Worm (Caenorhabditis elegans) whole organism, mixed stage, embryonic: Measurements from ENCODE around the gene nlp-64.
"Not testable (repeated sequence)": the region's sequence is repeated elsewhere in the genome, so short reads cannot be mapped to it uniquely, and the experiment has no call there.

Experiments used
- bed-3 ChIP-seq: fragments of 200-800 bp; sonication (Bioruptor generic); optimal IDR thresholded peaks from 3 replicates; lab custom pipeline; 2018; ENCODE audit warnings: mild to moderate bottlenecking, missing genetic modification characterization, moderate library complexity, missing compliant biosample characterization
- blmp-1 ChIP-seq: fragments of 150-350 bp; optimal IDR thresholded peaks from 2 replicates; lab custom pipeline; 2014; ENCODE audit warnings: missing biosample characterization, missing genetic modification characterization
- ceh-43 ChIP-seq: fragments of 200-800 bp; sonication (Bioruptor generic); optimal IDR thresholded peaks from 2 replicates; lab custom pipeline; 2018; ENCODE audit warnings: mild to moderate bottlenecking, missing genetic modification characterization, moderate library complexity, missing compliant biosample characterization
- ceh-83 ChIP-seq: fragments of 200-800 bp; sonication (Bioruptor generic); optimal IDR thresholded peaks from 2 replicates; lab custom pipeline; 2018; ENCODE audit warnings: mild to moderate bottlenecking, missing genetic modification characterization, missing compliant biosample characterization
- ces-1 ChIP-seq: fragments of 150-350 bp; optimal IDR thresholded peaks from 2 replicates; lab custom pipeline; 2014; ENCODE audit warnings: missing biosample characterization, missing genetic modification reagents, missing genetic modification characterization
- cnd-1 ChIP-seq: fragments of 200-800 bp; sonication (Bioruptor generic); optimal IDR thresholded peaks from 2 replicates; lab custom pipeline; 2018; ENCODE audit warnings: mild to moderate bottlenecking, missing genetic modification characterization, missing compliant biosample characterization
- hlh-1 ChIP-seq: fragments of 150-350 bp; optimal IDR thresholded peaks from 2 replicates; lab custom pipeline; 2014; ENCODE audit warnings: missing biosample characterization, missing genetic modification reagents, missing genetic modification characterization
- mls-2 ChIP-seq: sonication (generic microtip); optimal IDR thresholded peaks from 2 replicates; lab custom pipeline; 2016; ENCODE audit warnings: mild to moderate bottlenecking, missing genetic modification characterization, moderate library complexity, missing compliant biosample characterization
- nhr-12 ChIP-seq: fragments of 150-350 bp; optimal IDR thresholded peaks from 2 replicates; lab custom pipeline; 2014; ENCODE audit warnings: missing biosample characterization, missing genetic modification characterization
- nhr-2 ChIP-seq: fragments of 150-350 bp; optimal IDR thresholded peaks from 2 replicates; lab custom pipeline; 2014; ENCODE audit warnings: missing biosample characterization, missing genetic modification characterization
- nhr-237 ChIP-seq: fragments of 150-350 bp; optimal IDR thresholded peaks from 2 replicates; lab custom pipeline; 2014; ENCODE audit warnings: missing biosample characterization, missing genetic modification characterization
- nhr-76 ChIP-seq: sonication (generic microtip); optimal IDR thresholded peaks from 2 replicates; lab custom pipeline; 2017; ENCODE audit warnings: missing biosample characterization, missing genetic modification characterization
- sem-2 ChIP-seq: fragments of 200-800 bp; sonication (Bioruptor generic); optimal IDR thresholded peaks from 2 replicates; lab custom pipeline; 2018; ENCODE audit warnings: mild to moderate bottlenecking, missing genetic modification characterization, missing compliant biosample characterization
- snpc-4 ChIP-seq: fragments of 150-350 bp; optimal IDR thresholded peaks from 2 replicates; lab custom pipeline; 2014; ENCODE audit warnings: missing biosample characterization, missing genetic modification characterization
- sptf-1 ChIP-seq: sonication (generic microtip); optimal IDR thresholded peaks from 2 replicates; lab custom pipeline; 2017; ENCODE audit warnings: mild to moderate bottlenecking, missing genetic modification characterization, moderate library complexity, missing compliant biosample characterization
- tbx-8 ChIP-seq: fragments of 200-800 bp; sonication (Bioruptor generic); optimal IDR thresholded peaks from 2 replicates; lab custom pipeline; 2018; ENCODE audit warnings: mild to moderate bottlenecking, missing genetic modification characterization, moderate library complexity, missing compliant biosample characterization
- unc-39 ChIP-seq: fragments of 150-350 bp; optimal IDR thresholded peaks from 2 replicates; lab custom pipeline; 2014; ENCODE audit warnings: missing biosample characterization, missing genetic modification characterization
- unc-62 ChIP-seq: fragments of 150-350 bp; optimal IDR thresholded peaks from 2 replicates; lab custom pipeline; 2014; ENCODE audit warnings: missing biosample characterization, missing genetic modification reagents, missing genetic modification characterization
- ztf-11 ChIP-seq: fragments of 150-350 bp; optimal IDR thresholded peaks from 2 replicates; lab custom pipeline; 2014; ENCODE audit warnings: missing biosample characterization, missing genetic modification characterization

The nlp-64 gene

ce11 chrX:273912-274311 lies 37.2 kb downstream of the nlp-64 start, which contains the start of gene Y108F1.5:
Gene Y108F1.5 (minus strand): TSS chrX:274012.
- not testable (repeated sequence) for TF ChIP-seq ceh-43 (GFP tag; lab: Kevin White, UChicago); tbx-8; snpc-4

- TF ChIP-seq ces-1 (no peak), cnd-1 (no peak), mls-2 (tag; lab: Kevin White, UChicago) (no peak), nhr-237 (tag; lab: Kevin White, UChicago) (no peak), nhr-76 (tag; lab: Kevin White, UChicago) (no peak), sptf-1 (tag; lab: Kevin White, UChicago) (no peak), ceh-43 (GFP tag; lab: Kevin White, UChicago) (no peak), unc-39 (tag; lab: Kevin White, UChicago) (no peak), nhr-12 (tag; lab: Kevin White, UChicago) (no peak), bed-3 (GFP tag; lab: Kevin White, UChicago) (no peak), ztf-11 (tag; lab: Kevin White, UChicago) (no peak), hlh-1 (tag; lab: Kevin White, UChicago) (no peak), sem-2 (GFP tag; lab: Kevin White, UChicago) (no peak), unc-62 (GFP tag; lab: Kevin White, UChicago) (no peak), nhr-2 (no peak), blmp-1 (tag; lab: Kevin White, UChicago) (no peak), ceh-83 (GFP tag; lab: Kevin White, UChicago) (no peak)
Measured at ce11 chrX:271509-271908, 39.6 kb downstream of the nlp-64 start.
